Worm (Caenorhabditis elegans) whole organism, midembryonic: ENCODE results near the gene T06A10.2.
"Not testable (repeated sequence)": the region's sequence is repeated elsewhere in the genome, so short reads cannot be mapped to it uniquely, and the experiment has no call there.

Experiments
- T22C8.4 ChIP-seq: fragments of 200-800 bp; sonication (Bioruptor generic); IDR thresholded peaks from 2 replicates; pipeline ENCODE4 v1.3.6; 2022; ENCODE audit warnings: missing genetic modification characterization, missing compliant biosample characterization
- flt-1 ChIP-seq: fragments of 200-800 bp; sonication (Bioruptor generic); IDR thresholded peaks from 2 replicates; pipeline ENCODE4 v1.3.6; 2022; ENCODE audit warnings: missing genetic modification characterization, missing compliant biosample characterization
- ztf-29 ChIP-seq: fragments of 200-800 bp; sonication (Bioruptor generic); IDR thresholded peaks from 2 replicates; pipeline ENCODE4 v1.3.6; 2022; ENCODE audit warnings: missing genetic modification reagents, missing genetic modification characterization, missing compliant biosample characterization

- not testable (repeated sequence) for TF ChIP-seq ztf-29, T22C8.4
- peak; percentile 89 for TF ChIP-seq flt-1 (GFP tag; lab: Robert Waterston, UW)
Observed at ce11 chrIV:16882414-16882813, 13.0 kb upstream of the T06A10.2 start.
